Worm (Caenorhabditis elegans) whole organism, young adult: Measurements from ENCODE around the gene ham-2.

Source experiments
- ama-1 ChIP-seq, 3 experiments: fragments of 150-350 bp in 1 of 3; sonication (generic microtip) in 2 of 3; optimal IDR thresholded peaks; 2 replicates each; lab custom pipeline; 2014 to 2018; ENCODE audit warnings: missing biosample characterization in 2 of 3, missing genetic modification characterization in 2 of 3, missing genetic modification reagents in 2 of 3
- aptf-2 ChIP-seq: fragments of 200-800 bp; sonication (Bioruptor generic); conservative IDR thresholded peaks from 2 replicates; pipeline ENCODE4 v1.3.6; 2022; ENCODE audit warnings: missing genetic modification reagents, missing genetic modification characterization, missing compliant biosample characterization
- efl-1 ChIP-seq: fragments of 150-350 bp; optimal IDR thresholded peaks from 2 replicates; lab custom pipeline; 2014; ENCODE audit warnings: missing biosample characterization, missing genetic modification reagents, missing genetic modification characterization
- fkh-3 ChIP-seq: sonication (generic microtip); optimal IDR thresholded peaks from 2 replicates; lab custom pipeline; 2016; ENCODE audit warnings: mild to moderate bottlenecking, missing genetic modification characterization, missing compliant biosample characterization
- lin-35 ChIP-seq, 3 experiments: fragments of 150-350 bp in 2 of 3; sonication (generic microtip) in 1 of 3; optimal IDR thresholded peaks; 2 replicates each; lab custom pipeline; 2014 to 2018; ENCODE audit warnings: missing biosample characterization in 3 of 3, missing genetic modification characterization in 3 of 3, missing genetic modification reagents in 3 of 3
- pha-4 ChIP-seq: fragments of 150-350 bp; sonication (generic microtip); optimal IDR thresholded peaks from 2 replicates; lab custom pipeline; 2014; ENCODE audit warnings: missing biosample characterization, missing genetic modification reagents, missing genetic modification characterization
- snpc-3.4 ChIP-seq: sonication (generic microtip); optimal IDR thresholded peaks from 2 replicates; lab custom pipeline; 2017; ENCODE audit warnings: missing genetic modification characterization, mild to moderate bottlenecking, missing compliant biosample characterization, antibody characterized with exemption, moderate library complexity, missing genotype, missing genetic modification reagents
- snpc-4 ChIP-seq, 5 experiments: fragments of 150-350 bp in 1 of 5; sonication (generic microtip) in 4 of 5; optimal IDR thresholded peaks; 2 replicates each; lab custom pipeline; 2014 to 2018; ENCODE audit warnings: missing genetic modification characterization in 5 of 5, missing biosample characterization in 3 of 5, antibody characterized with exemption in 2 of 5, mild to moderate bottlenecking in 2 of 5, missing compliant biosample characterization in 2 of 5, missing genotype in 2 of 5, moderate library complexity in 2 of 5, missing genetic modification reagents in 1 of 5
- tbp1 ChIP-seq: fragments of 200-800 bp; sonication (Bioruptor generic); optimal IDR thresholded peaks from 2 replicates; lab custom pipeline; 2018; ENCODE audit warnings: mild to moderate bottlenecking, missing genetic modification characterization, missing compliant biosample characterization
- tbx-9 ChIP-seq: sonication (generic microtip); optimal IDR thresholded peaks from 2 replicates; lab custom pipeline; 2016; ENCODE audit warnings: borderline replicate concordance, missing genetic modification characterization, inconsistent platforms, missing compliant biosample characterization

ce11 chrX:4507122-4507681 lies 47.3 kb upstream of the ham-2 start:
- TF ChIP-seq efl-1 (GFP tag; lab: Kevin White, UChicago) (no peak), aptf-2 (GFP tag; lab: Robert Waterston, UW) (no peak), snpc-3.4 (tag; lab: Kevin White, UChicago) (no peak), tbp1 (GFP tag; lab: Kevin White, UChicago) (no peak), ama-1 (optimal IDR thresholded peaks at IDR 0.05; lab: Kevin White, UChicago) (no peak), ama-1 (GFP tag; optimal IDR thresholded peaks at IDR 0.05; lab: Kevin White, UChicago) (no peak), tbx-9 (tag; lab: Kevin White, UChicago) (no peak), lin-35 (GFP tag; optimal IDR thresholded peaks at IDR 0.05; lab: Kevin White, UChicago) (no peak), snpc-4 (GFP tag; optimal IDR thresholded peaks at IDR 0.05; lab: Kevin White, UChicago) (no peak), snpc-4 (tag; optimal IDR thresholded peaks at IDR 0.05; lab: Kevin White, UChicago) (no peak), fkh-3 (tag; lab: Kevin White, UChicago) (no peak), pha-4 (tag; lab: Kevin White, UChicago) (no peak)
